Worm (Caenorhabditis elegans): ENCODE results near the gene srt-74.

DNA sequence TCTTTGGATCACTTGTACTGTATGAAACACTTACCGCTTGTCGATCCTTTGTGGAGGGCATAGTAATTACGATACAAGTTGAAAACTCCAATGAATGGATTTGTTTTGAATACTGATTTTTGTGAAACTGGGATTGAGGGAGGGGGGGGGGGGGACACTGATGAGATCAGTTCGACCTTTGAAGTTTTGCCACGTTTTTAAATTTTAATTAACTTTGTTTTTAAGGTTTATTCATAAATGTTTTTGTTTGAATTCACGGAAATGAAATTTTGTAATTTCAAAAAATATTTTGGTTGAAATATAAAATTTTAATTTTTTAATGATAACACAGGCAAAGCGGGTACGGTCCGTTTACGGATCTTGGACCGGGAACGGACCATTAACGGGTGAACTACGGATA is 46.2 kb downstream of the srt-74 start, which contains the start of gene ent-3:
- no peak for TF ChIP-seq pha-4 (tag; optimal IDR thresholded peaks at IDR 0.05)
- TF ChIP-seq egl-27 (tag; optimal IDR thresholded peaks at IDR 0.05), result no peak
- TF ChIP-seq nhr-237 (tag; optimal IDR thresholded peaks at IDR 0.05), result no peak
- no peak for TF ChIP-seq elt-1 (tag; optimal IDR thresholded peaks at IDR 0.05)
- TF ChIP-seq ama-1 (optimal IDR thresholded peaks at IDR 0.05), result no peak
- no peak for TF ChIP-seq snpc-4 (tag; optimal IDR thresholded peaks at IDR 0.05)
- TF ChIP-seq ceh-82 (tag; optimal IDR thresholded peaks at IDR 0.05), result no peak
- no peak for TF ChIP-seq lsy-12 (tag; optimal IDR thresholded peaks at IDR 0.05)
- no peak for TF ChIP-seq ceh-28 (tag; optimal IDR thresholded peaks at IDR 0.05)
- no peak for TF ChIP-seq aly-2 (tag; optimal IDR thresholded peaks at IDR 0.05)
- no peak for TF ChIP-seq lin-15B (tag; optimal IDR thresholded peaks at IDR 0.05)
